Fruit fly (Drosophila melanogaster) whole organism, prepupa: ENCODE measurements around the gene CG17163.
A peak's percentile ranks its signal among the peaks of the same experiment; 100 is the strongest.

Experiments
- CG10631 ChIP-seq: fragments of 200-800 bp; sonication (Bioruptor generic); optimal IDR thresholded peaks from 2 replicates; lab custom pipeline; 2016; ENCODE audit warnings: missing biosample characterization, missing genetic modification characterization
- CG10669 ChIP-seq: fragments of 200-800 bp; sonication (Bioruptor generic); optimal IDR thresholded peaks from 3 replicates; lab custom pipeline; 2018; ENCODE audit warnings: missing biosample characterization, mild to moderate bottlenecking, missing genetic modification characterization, moderate library complexity
- CG16779 ChIP-seq: fragments of 200-800 bp; sonication (Bioruptor generic); optimal IDR thresholded peaks from 3 replicates; lab custom pipeline; 2017; ENCODE audit warnings: missing biosample characterization, mild to moderate bottlenecking, missing genetic modification characterization
- CG3032 ChIP-seq: fragments of 200-800 bp; optimal IDR thresholded peaks from 2 replicates; lab custom pipeline; 2019; ENCODE audit warnings: missing biosample characterization, mild to moderate bottlenecking, missing genetic modification characterization, moderate library complexity
- CG31627 ChIP-seq: fragments of 200-800 bp; sonication (Bioruptor generic); optimal IDR thresholded peaks from 3 replicates; lab custom pipeline; 2016; ENCODE audit warnings: missing biosample characterization, missing genetic modification characterization
- CG32006 ChIP-seq: fragments of 200-800 bp; sonication (Bioruptor generic); optimal IDR thresholded peaks from 3 replicates; lab custom pipeline; 2017; ENCODE audit warnings: missing biosample characterization, mild to moderate bottlenecking, missing genetic modification characterization
- CG34406 ChIP-seq: fragments of 200-800 bp; sonication (Bioruptor generic); optimal IDR thresholded peaks from 3 replicates; lab custom pipeline; 2016; ENCODE audit warnings: missing biosample characterization, missing genetic modification characterization
- CG4318 ChIP-seq: fragments of 200-800 bp; sonication (Bioruptor generic); optimal IDR thresholded peaks from 3 replicates; lab custom pipeline; 2017; ENCODE audit warnings: missing biosample characterization, mild to moderate bottlenecking, missing genetic modification characterization
- CG6808 ChIP-seq: fragments of 200-800 bp; sonication (Bioruptor generic); optimal IDR thresholded peaks from 3 replicates; lab custom pipeline; 2017; ENCODE audit warnings: missing biosample characterization, missing genetic modification characterization, mild to moderate bottlenecking, moderate library complexity, missing genetic modification reagents
- CG6854 ChIP-seq: fragments of 200-800 bp; sonication (Bioruptor generic); optimal IDR thresholded peaks from 2 replicates; lab custom pipeline; 2017; ENCODE audit warnings: missing biosample characterization, mild to moderate bottlenecking, missing genetic modification characterization
- CG7368 ChIP-seq: fragments of 200-800 bp; sonication (Bioruptor generic); optimal IDR thresholded peaks from 3 replicates; lab custom pipeline; 2016; ENCODE audit warnings: missing biosample characterization, missing genetic modification characterization
- Eip75B ChIP-seq: fragments of 200-800 bp; sonication (Bioruptor generic); optimal IDR thresholded peaks from 3 replicates; lab custom pipeline; 2016; ENCODE audit warnings: missing biosample characterization, missing genetic modification characterization
- Eip78C ChIP-seq: fragments of 200-800 bp; sonication (Bioruptor generic); peaks from one replicate; lab custom pipeline; 2016; ENCODE audit warnings: missing biosample characterization, missing genetic modification characterization
- Hr39 ChIP-seq: fragments of 200-800 bp; sonication (Bioruptor generic); optimal IDR thresholded peaks from 2 replicates; lab custom pipeline; 2016; ENCODE audit warnings: missing biosample characterization, missing genetic modification characterization
- Hr4 ChIP-seq: fragments of 200-800 bp; sonication (Bioruptor generic); optimal IDR thresholded peaks from 3 replicates; lab custom pipeline; 2016; ENCODE audit warnings: missing biosample characterization, missing genetic modification characterization
- Lpt ChIP-seq: fragments of 200-800 bp; sonication (Bioruptor generic); optimal IDR thresholded peaks from 3 replicates; lab custom pipeline; 2016; ENCODE audit warnings: missing biosample characterization, missing genetic modification characterization
- Met ChIP-seq: fragments of 200-800 bp; sonication (Bioruptor generic); optimal IDR thresholded peaks from 3 replicates; lab custom pipeline; 2016; ENCODE audit warnings: missing biosample characterization, missing genetic modification characterization
- OdsH ChIP-seq: fragments of 200-800 bp; sonication (Bioruptor generic); optimal IDR thresholded peaks from 3 replicates; lab custom pipeline; 2016; ENCODE audit warnings: missing biosample characterization, missing genetic modification characterization
- Sox14 ChIP-seq: fragments of 200-800 bp; sonication (Bioruptor generic); optimal IDR thresholded peaks from 3 replicates; lab custom pipeline; 2016; ENCODE audit warnings: missing biosample characterization, missing genetic modification characterization
- Sox15 ChIP-seq: fragments of 200-800 bp; sonication (Bioruptor generic); optimal IDR thresholded peaks from 3 replicates; lab custom pipeline; 2016; ENCODE audit warnings: missing biosample characterization, missing genetic modification characterization
- achi ChIP-seq: fragments of 200-800 bp; sonication (Bioruptor generic); optimal IDR thresholded peaks from 3 replicates; lab custom pipeline; 2016; ENCODE audit warnings: missing biosample characterization, missing genetic modification characterization
- acj6 ChIP-seq: fragments of 200-800 bp; sonication (Bioruptor generic); optimal IDR thresholded peaks from 3 replicates; lab custom pipeline; 2016; ENCODE audit warnings: missing biosample characterization, missing genetic modification characterization
- cyc ChIP-seq: fragments of 200-800 bp; sonication (Bioruptor generic); optimal IDR thresholded peaks from 3 replicates; lab custom pipeline; 2016; ENCODE audit warnings: missing biosample characterization, missing genetic modification characterization
- dac ChIP-seq: fragments of 200-800 bp; sonication (Bioruptor generic); optimal IDR thresholded peaks from 2 replicates; lab custom pipeline; 2017; ENCODE audit warnings: missing biosample characterization, mild to moderate bottlenecking, missing genetic modification characterization
- dsx ChIP-seq: fragments of 200-800 bp; optimal IDR thresholded peaks from 3 replicates; lab custom pipeline; 2019; ENCODE audit warnings: missing biosample characterization, mild to moderate bottlenecking, missing genetic modification characterization, moderate library complexity; ENCODE audit not compliant: poor library complexity, severe bottlenecking
- esn ChIP-seq: fragments of 200-800 bp; sonication (Bioruptor generic); optimal IDR thresholded peaks from 2 replicates; lab custom pipeline; 2016; ENCODE audit warnings: missing biosample characterization, mild to moderate bottlenecking, missing genetic modification characterization, moderate library complexity
- fkh ChIP-seq: fragments of 200-800 bp; sonication (Bioruptor generic); optimal IDR thresholded peaks from 3 replicates; lab custom pipeline; 2017; ENCODE audit warnings: missing biosample characterization, mild to moderate bottlenecking, missing genetic modification characterization, moderate library complexity
- lz ChIP-seq: fragments of 200-800 bp; sonication (Bioruptor generic); optimal IDR thresholded peaks from 3 replicates; lab custom pipeline; 2016; ENCODE audit warnings: missing biosample characterization, missing genetic modification characterization
- salr ChIP-seq, 2 experiments: fragments of 200-800 bp; sonication (Bioruptor generic); optimal IDR thresholded peaks; 3 replicates each; lab custom pipeline; 2016 to 2018; ENCODE audit warnings: missing biosample characterization in 2 of 2, missing genetic modification characterization in 2 of 2, mild to moderate bottlenecking in 1 of 2
- svp ChIP-seq: fragments of 200-800 bp; sonication (Bioruptor generic); peaks from one replicate; lab custom pipeline; 2016; ENCODE audit warnings: missing biosample characterization, missing genetic modification characterization
- topi ChIP-seq: fragments of 200-800 bp; sonication (Bioruptor generic); optimal IDR thresholded peaks from 3 replicates; lab custom pipeline; 2016; ENCODE audit warnings: missing biosample characterization, missing genetic modification characterization
- vri ChIP-seq: fragments of 200-800 bp; sonication (Bioruptor generic); optimal IDR thresholded peaks from 3 replicates; lab custom pipeline; 2016; ENCODE audit warnings: missing biosample characterization, mild to moderate bottlenecking, missing genetic modification characterization

The CG17163 gene

dm6 chrX:23082407-23082905 is at the start of gene CG17163, which contains the start of gene CG17168:
Gene CG17163, minus strand, starts transcription at chrX:23082709.
Gene CG17168, plus strand, starts transcription at chrX:23082738.
- TF ChIP-seq CG7368 (GFP tag; lab: Kevin White, UChicago) (no peak), CG10631 (GFP tag; lab: Kevin White, UChicago) (no peak), CG32006 (no peak), Hr39 (GFP tag; lab: Kevin White, UChicago) (no peak)

- TF ChIP-seq CG16779 (tag; lab: Kevin White, UChicago) (no peak), CG31627 (GFP tag; lab: Kevin White, UChicago) (peak; percentile 19), Sox14 (peak; percentile 37), Hr39 (GFP tag; lab: Kevin White, UChicago) (peak; percentile 31), esn (GFP tag; lab: Kevin White, UChicago) (peak; percentile 27), CG3032 (peak; percentile 12), topi (GFP tag; lab: Kevin White, UChicago) (peak; percentile 15), fkh (GFP tag; lab: Kevin White, UChicago) (peak; percentile 64), CG10631 (GFP tag; lab: Kevin White, UChicago) (peak; percentile 3), lz (peak; percentile 16), CG34406 (GFP tag; lab: Kevin White, UChicago) (no peak), Eip78C (peak; percentile 36), dac (GFP tag; lab: Kevin White, UChicago) (no peak)
- TF ChIP-seq, all 60 proteins: peak for 10
These were observed 23.2 kb upstream of the CG17163 start, which contains the start of gene ATbp for dm6 chrX:23105692-23106091. Gene ATbp, plus strand, starts transcription at chrX:23106003.

- TF ChIP-seq dsx (GFP tag; lab: Kevin White, UChicago) (no peak), CG4318 (no peak), OdsH (GFP tag; lab: Kevin White, UChicago) (no peak), Hr39 (GFP tag; lab: Kevin White, UChicago) (no peak), CG31627 (GFP tag; lab: Kevin White, UChicago) (no peak), svp (GFP tag; lab: Kevin White, UChicago) (peak; percentile 34), Eip78C (no peak), Hr4 (GFP tag; lab: Kevin White, UChicago) (no peak), CG6808 (GFP tag; lab: Kevin White, UChicago) (no peak)
These were observed 14.7 kb upstream of the CG17163 start for dm6 chrX:23097250-23097649.

- TF ChIP-seq svp (GFP tag; lab: Kevin White, UChicago) (peak; percentile 74), Hr39 (GFP tag; lab: Kevin White, UChicago) (peak; percentile 10), Lpt (GFP tag; lab: Kevin White, UChicago) (no peak), CG10669 (GFP tag; lab: Kevin White, UChicago) (no peak), Hr4 (GFP tag; lab: Kevin White, UChicago) (no peak), salr (GFP tag; optimal IDR thresholded peaks at IDR 0.05; lab: Kevin White, UChicago) (peak in 1 of 2 experiments; percentile 39), Eip78C (peak; percentile 56)
These were observed 14.3 kb upstream of the CG17163 start for dm6 chrX:23096818-23097129.

- TF ChIP-seq Eip75B (no peak), achi (GFP tag; lab: Kevin White, UChicago) (peak; percentile 60), Eip78C (peak; percentile 63), fkh (GFP tag; lab: Kevin White, UChicago) (peak; percentile 34), vri (GFP tag; lab: Kevin White, UChicago) (peak; percentile 56)
These were observed 13.8 kb upstream of the CG17163 start, which contains the start of gene CG17162 for dm6 chrX:23096117-23096817. Gene CG17162, minus strand, starts transcription at chrX:23096735.

- TF ChIP-seq cyc (GFP tag; lab: Kevin White, UChicago) (no peak), Met (GFP tag; lab: Kevin White, UChicago) (no peak), acj6 (GFP tag; lab: Kevin White, UChicago) (no peak), CG6854 (GFP tag; lab: Kevin White, UChicago) (no peak), CG16779 (tag; lab: Kevin White, UChicago) (no peak), CG4318 (no peak), Sox15 (GFP tag; lab: Kevin White, UChicago) (no peak)
- TF ChIP-seq, all 60 proteins: peak for 0
These were observed 10.0 kb upstream of the CG17163 start, which contains the start of gene CG17159 for dm6 chrX:23092531-23092930. Gene CG17159, minus strand, starts transcription at chrX:23092631.
